Fruit fly (Drosophila melanogaster) S2 (cell line): ENCODE results near the gene Pif1A.

Experiments used
- CG8478 ChIP-seq: fragments of >200 bp; optimal IDR thresholded peaks from 2 replicates; lab custom pipeline; 2018
- CTCF ChIP-seq, 2 experiments: fragments of >200 bp; optimal IDR thresholded peaks; 2 replicates each; lab custom pipeline; 2018

dm6 chr3R:8739161-8739783 lies 61.7 kb downstream of the Pif1A start:
- TF ChIP-seq CG8478 (lab: Kevin White, UChicago) (no peak), CTCF (optimal IDR thresholded peaks at IDR 0.05; lab: Kevin White, UChicago) (no peak)
